Worm (Caenorhabditis elegans): ENCODE data around the gene D2023.4.

- TF ChIP-seq cog-1 (tag; optimal IDR thresholded peaks at IDR 0.05) (no peak), ztf-23 (GFP tag; IDR thresholded peaks at IDR 0.05) (no peak), flt-1 (GFP tag; IDR thresholded peaks at IDR 0.05) (no peak)
These were observed 33.7 kb upstream of the D2023.4 start for ce11 chrV:11859082-11859858.
